Fruit fly (Drosophila melanogaster): Measurements from ENCODE around the gene CG17147.
A peak's percentile ranks its signal among the peaks of the same experiment; 100 is the strongest.

Gene CG17147

dm6 chr3L:20241987-20242982 is 18.6 kb downstream of the CG17147 start (continued):
- TF ChIP-seq ems (GFP tag; optimal IDR thresholded peaks at IDR 0.05) (peak; percentile 4), CG13424 (tag; optimal IDR thresholded peaks at IDR 0.05) (peak; percentile 75), CG14667 (GFP tag; IDR thresholded peaks at IDR 0.05) (peak; percentile 62), Ets97D (GFP tag; optimal IDR thresholded peaks at IDR 0.05) (peak; percentile 5), btn (GFP tag; optimal IDR thresholded peaks at IDR 0.05) (no peak), sob (GFP tag; IDR thresholded peaks at IDR 0.05) (peak; percentile 66), CG4854 (GFP tag; optimal IDR thresholded peaks at IDR 0.05) (no peak)

- TF ChIP-seq peb (GFP tag; IDR thresholded peaks at IDR 0.05), result peak; percentile 92
- TF ChIP-seq cg (GFP tag; optimal IDR thresholded peaks at IDR 0.05), result no peak
- TF ChIP-seq Gug (GFP tag; IDR thresholded peaks at IDR 0.05), result peak; percentile 91
- TF ChIP-seq CG12659 (GFP tag; optimal IDR thresholded peaks at IDR 0.05), result peak; percentile 96
- peak; percentile 95 for TF ChIP-seq Nf-YA (GFP tag; IDR thresholded peaks at IDR 0.05)
- peak; percentile 77 for TF ChIP-seq CG17186 (GFP tag; optimal IDR thresholded peaks at IDR 0.05)
- TF ChIP-seq vvl (GFP tag; IDR thresholded peaks at IDR 0.05), result peak; percentile 98
- TF ChIP-seq CG12391 (tag; optimal IDR thresholded peaks at IDR 0.05), result peak; percentile 96
- TF ChIP-seq E2f2 (GFP tag; IDR thresholded peaks at IDR 0.05), result peak; percentile 79
- TF ChIP-seq row (GFP tag; IDR thresholded peaks at IDR 0.05), result peak; percentile 96
- peak; percentile 90 for TF ChIP-seq schlank (tag; optimal IDR thresholded peaks at IDR 0.05)
- peak; percentile 94 for TF ChIP-seq pb (GFP tag; optimal IDR thresholded peaks at IDR 0.05)
- peak; percentile 96 for TF ChIP-seq CG1233 (GFP tag; optimal IDR thresholded peaks at IDR 0.05)
- TF ChIP-seq CG8924 (tag; optimal IDR thresholded peaks at IDR 0.05), result peak; percentile 96
- TF ChIP-seq CG6854 (GFP tag; optimal IDR thresholded peaks at IDR 0.05), result peak; percentile 94
- 0 out of 2 replicates have a peak, but pooled peaks have one; percentile 30 for TF ChIP-seq Dref (GFP tag; IDR thresholded peaks at IDR 0.05)
- peak in 1 of 2 experiments; percentile 70 for TF ChIP-seq crp (GFP tag; optimal IDR thresholded peaks at IDR 0.05)
- peak; percentile 88 for TF ChIP-seq gcm2 (GFP tag; optimal IDR thresholded peaks at IDR 0.05)
- peak; percentile 91 to 97 for TF ChIP-seq Hr51 (GFP tag; optimal IDR thresholded peaks at IDR 0.05)
- TF ChIP-seq dysf (GFP tag; IDR thresholded peaks at IDR 0.05), result peak; percentile 98
- peak; percentile 95 for TF ChIP-seq CG18764 (GFP tag; optimal IDR thresholded peaks at IDR 0.05)
- TF ChIP-seq CG13296 (GFP tag; optimal IDR thresholded peaks at IDR 0.05), result peak; percentile 93
- TF ChIP-seq CG10366 (GFP tag; IDR thresholded peaks at IDR 0.05), result peak; percentile 96
- TF ChIP-seq btn (GFP tag; optimal IDR thresholded peaks at IDR 0.05), result peak; percentile 95
- TF ChIP-seq CG10209 (GFP tag; optimal IDR thresholded peaks at IDR 0.05), result peak; percentile 93
- TF ChIP-seq CG11695 (GFP tag; IDR thresholded peaks at IDR 0.05), result peak; percentile 96
- TF ChIP-seq corto (GFP tag; optimal IDR thresholded peaks at IDR 0.05), result peak; percentile 19
- TF ChIP-seq ara (GFP tag; IDR thresholded peaks at IDR 0.05), result peak; percentile 96
- TF ChIP-seq scrt (GFP tag; optimal IDR thresholded peaks at IDR 0.05), result peak; percentile 94
- TF ChIP-seq CG5245 (GFP tag; optimal IDR thresholded peaks at IDR 0.05), result peak; percentile 93
- peak; percentile 87 for TF ChIP-seq Taf1 (GFP tag; IDR thresholded peaks at IDR 0.05)
- TF ChIP-seq jumu (GFP tag; optimal IDR thresholded peaks at IDR 0.05), result peak; percentile 95
- peak; percentile 86 for TF ChIP-seq CG4404 (GFP tag; IDR thresholded peaks at IDR 0.05)
- TF ChIP-seq Tbp (GFP tag; optimal IDR thresholded peaks at IDR 0.05), result no peak
- peak; percentile 95 for TF ChIP-seq CG34422 (GFP tag; IDR thresholded peaks at IDR 0.05)
- peak; percentile 88 for TF ChIP-seq zen (tag; optimal IDR thresholded peaks at IDR 0.05)
- TF ChIP-seq CG7928 (GFP tag; optimal IDR thresholded peaks at IDR 0.05), result peak; percentile 77
- TF ChIP-seq pnt (GFP tag; optimal IDR thresholded peaks at IDR 0.05), result peak; percentile 96
- no peak for TF ChIP-seq CG8478 (optimal IDR thresholded peaks at IDR 0.05)
- no peak for TF ChIP-seq hkb (optimal IDR thresholded peaks at IDR 0.05)
- TF ChIP-seq hkb (GFP tag; IDR thresholded peaks at IDR 0.05), result peak; percentile 98
These were observed 23.9 kb downstream of the CG17147 start, which contains the start of gene rdgC for dm6 chr3L:20247513-20248173. TSS of gene rdgC (plus strand) at chr3L:20248080.

Measured in whole organism, embryonic.